Fruit fly (Drosophila melanogaster) whole organism, prepupa: Measurements from ENCODE around the gene Ir94f.

ENCODE experiments used
- CG10631 ChIP-seq: fragments of 200-800 bp; sonication (Bioruptor generic); optimal IDR thresholded peaks from 2 replicates; lab custom pipeline; 2016; ENCODE audit warnings: missing biosample characterization, missing genetic modification characterization
- CG10669 ChIP-seq: fragments of 200-800 bp; sonication (Bioruptor generic); optimal IDR thresholded peaks from 3 replicates; lab custom pipeline; 2018; ENCODE audit warnings: missing biosample characterization, mild to moderate bottlenecking, missing genetic modification characterization, moderate library complexity
- CG11294 ChIP-seq: fragments of 200-800 bp; sonication (Bioruptor generic); IDR thresholded peaks from 2 replicates; pipeline ENCODE4 v1.3.6; 2022; ENCODE audit warnings: missing biosample characterization, missing genetic modification characterization
- CG15336 ChIP-seq: fragments of 200-800 bp; sonication (Bioruptor generic); IDR thresholded peaks from 2 replicates; pipeline ENCODE4 v1.3.6; 2022; ENCODE audit warnings: missing biosample characterization, missing genetic modification characterization
- CG32006 ChIP-seq: fragments of 200-800 bp; sonication (Bioruptor generic); optimal IDR thresholded peaks from 3 replicates; lab custom pipeline; 2017; ENCODE audit warnings: missing biosample characterization, mild to moderate bottlenecking, missing genetic modification characterization
- CG6276 ChIP-seq: fragments of 200-800 bp; sonication (Bioruptor generic); optimal IDR thresholded peaks from 2 replicates; lab custom pipeline; 2017; ENCODE audit warnings: missing biosample characterization, mild to moderate bottlenecking, missing genetic modification characterization
- CG6808 ChIP-seq: fragments of 200-800 bp; sonication (Bioruptor generic); optimal IDR thresholded peaks from 3 replicates; lab custom pipeline; 2017; ENCODE audit warnings: missing biosample characterization, missing genetic modification characterization, mild to moderate bottlenecking, moderate library complexity, missing genetic modification reagents
- CG8119 ChIP-seq: fragments of 200-800 bp; sonication (Bioruptor generic); IDR thresholded peaks from 3 replicates; pipeline ENCODE4 v1.3.6; 2022; ENCODE audit warnings: missing biosample characterization, missing genetic modification characterization
- CG9139 ChIP-seq: fragments of 200-800 bp; sonication (Bioruptor generic); optimal IDR thresholded peaks from 3 replicates; lab custom pipeline; 2017; ENCODE audit warnings: missing biosample characterization, mild to moderate bottlenecking, missing genetic modification characterization
- Eip78C ChIP-seq: fragments of 200-800 bp; sonication (Bioruptor generic); peaks from one replicate; lab custom pipeline; 2016; ENCODE audit warnings: missing biosample characterization, missing genetic modification characterization
- Eip93F ChIP-seq: fragments of 200-800 bp; sonication (Bioruptor generic); optimal IDR thresholded peaks from 2 replicates; lab custom pipeline; 2016; ENCODE audit warnings: missing biosample characterization, mild to moderate bottlenecking, missing genetic modification characterization
- Hr4 ChIP-seq: fragments of 200-800 bp; sonication (Bioruptor generic); optimal IDR thresholded peaks from 3 replicates; lab custom pipeline; 2016; ENCODE audit warnings: missing biosample characterization, missing genetic modification characterization
- Lpt ChIP-seq: fragments of 200-800 bp; sonication (Bioruptor generic); optimal IDR thresholded peaks from 3 replicates; lab custom pipeline; 2016; ENCODE audit warnings: missing biosample characterization, missing genetic modification characterization
- OdsH ChIP-seq: fragments of 200-800 bp; sonication (Bioruptor generic); optimal IDR thresholded peaks from 3 replicates; lab custom pipeline; 2016; ENCODE audit warnings: missing biosample characterization, missing genetic modification characterization
- Sox14 ChIP-seq: fragments of 200-800 bp; sonication (Bioruptor generic); optimal IDR thresholded peaks from 3 replicates; lab custom pipeline; 2016; ENCODE audit warnings: missing biosample characterization, missing genetic modification characterization
- cyc ChIP-seq: fragments of 200-800 bp; sonication (Bioruptor generic); optimal IDR thresholded peaks from 3 replicates; lab custom pipeline; 2016; ENCODE audit warnings: missing biosample characterization, missing genetic modification characterization
- dac ChIP-seq: fragments of 200-800 bp; sonication (Bioruptor generic); optimal IDR thresholded peaks from 2 replicates; lab custom pipeline; 2017; ENCODE audit warnings: missing biosample characterization, mild to moderate bottlenecking, missing genetic modification characterization
- eg ChIP-seq: fragments of 200-800 bp; sonication (Bioruptor generic); IDR thresholded peaks from 3 replicates; pipeline ENCODE4 v1.3.6; 2022; ENCODE audit warnings: missing biosample characterization, missing genetic modification characterization
- fkh ChIP-seq: fragments of 200-800 bp; sonication (Bioruptor generic); optimal IDR thresholded peaks from 3 replicates; lab custom pipeline; 2017; ENCODE audit warnings: missing biosample characterization, mild to moderate bottlenecking, missing genetic modification characterization, moderate library complexity
- pdm3 ChIP-seq: fragments of 200-800 bp; sonication (Bioruptor generic); optimal IDR thresholded peaks from 3 replicates; lab custom pipeline; 2016; ENCODE audit warnings: missing biosample characterization, missing genetic modification characterization
- svp ChIP-seq: fragments of 200-800 bp; sonication (Bioruptor generic); peaks from one replicate; lab custom pipeline; 2016; ENCODE audit warnings: missing biosample characterization, missing genetic modification characterization

Ir94f gene

dm6 chr3R:23522296-23522695 is 40.6 kb downstream of the Ir94f start:
- TF ChIP-seq svp (GFP tag; lab: Kevin White, UChicago) (no peak), Hr4 (GFP tag; lab: Kevin White, UChicago) (no peak), CG6808 (no peak), CG10669 (GFP tag; lab: Kevin White, UChicago) (no peak)

dm6 chr3R:23526069-23526468 is 44.4 kb downstream of the Ir94f start:
- no peak for TF ChIP-seq Sox14 (GFP tag; lab: Kevin White, UChicago)

- peak; percentile 22 for TF ChIP-seq OdsH (GFP tag; lab: Kevin White, UChicago)
- TF ChIP-seq CG15336 (GFP tag; lab: Robert Waterston, UW): peak; percentile 77
- TF ChIP-seq CG6276 (GFP tag; lab: Kevin White, UChicago): peak; percentile 62
- TF ChIP-seq eg (GFP tag; lab: Robert Waterston, UW): peak; percentile 68
- peak; percentile 69 for TF ChIP-seq CG32006 (GFP tag; lab: Kevin White, UChicago)
- TF ChIP-seq pdm3 (GFP tag; lab: Kevin White, UChicago): peak; percentile 26
- TF ChIP-seq cyc (GFP tag; lab: Kevin White, UChicago): no peak
- no peak for TF ChIP-seq fkh (GFP tag; lab: Kevin White, UChicago)
- TF ChIP-seq CG10631: no peak
- TF ChIP-seq CG9139 (GFP tag; lab: Kevin White, UChicago): no peak
- 0 out of 2 replicates have a peak, but pooled peaks have one; percentile 23 for TF ChIP-seq CG11294 (GFP tag; lab: Robert Waterston, UW)
- peak; percentile 26 for TF ChIP-seq Lpt (GFP tag; lab: Kevin White, UChicago)
- peak; percentile 68; the same call in 2 of the 3 replicates for TF ChIP-seq CG8119 (GFP tag; lab: Robert Waterston, UW)
- peak; percentile 73 for TF ChIP-seq Hr4 (GFP tag; lab: Kevin White, UChicago)
- no peak for TF ChIP-seq dac
- peak; percentile 56 for TF ChIP-seq Eip78C (GFP tag; lab: Kevin White, UChicago)
Observed at dm6 chr3R:23527396-23527795, 45.7 kb downstream of the Ir94f start.

- peak; percentile 16 for TF ChIP-seq CG32006 (GFP tag; lab: Kevin White, UChicago)
- TF ChIP-seq Hr4 (GFP tag; lab: Kevin White, UChicago): no peak
- TF ChIP-seq pdm3 (GFP tag; lab: Kevin White, UChicago): no peak
- no peak for TF ChIP-seq Eip93F
- peak; percentile 62 for TF ChIP-seq Eip78C (GFP tag; lab: Kevin White, UChicago)
Observed at dm6 chr3R:23530886-23531285, 49.2 kb downstream of the Ir94f start, which contains the start of gene CG10175. TSS of gene CG10175 (minus strand) at chr3R:23530986.
